Fruit fly (Drosophila melanogaster) Kc167 (cell line): ENCODE results near the gene ZAP3.

Experiments
- Sin3A ChIP-seq: fragments of >200 bp; optimal IDR thresholded peaks from 2 replicates; lab custom pipeline; 2018; ENCODE audit warnings: missing external identifiers
- insv ChIP-seq: fragments of >200 bp; optimal IDR thresholded peaks from 3 replicates; lab custom pipeline; 2018; ENCODE audit warnings: missing external identifiers
- psq ChIP-seq: fragments of >200 bp; optimal IDR thresholded peaks from 2 replicates; lab custom pipeline; 2017; ENCODE audit warnings: missing external identifiers

DNA sequence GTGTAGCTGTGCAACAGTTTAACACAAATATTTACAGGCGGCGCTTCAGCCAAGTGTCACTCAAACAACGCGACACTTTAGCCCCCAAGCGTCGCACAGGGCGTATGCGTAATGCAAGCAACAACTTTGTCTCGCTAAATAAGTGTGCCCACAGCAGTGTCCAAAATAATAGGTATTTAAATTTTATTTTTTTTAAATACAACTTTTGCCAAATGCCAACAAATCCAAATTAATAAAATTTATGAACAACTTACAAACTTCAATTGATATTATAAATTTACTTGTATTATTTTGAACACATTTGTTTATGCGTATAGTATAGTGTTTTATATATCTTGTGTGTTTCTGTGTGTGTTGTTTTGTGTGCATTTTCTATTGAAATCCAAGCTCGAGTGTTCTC is 24.3 kb downstream of the ZAP3 start:
- TF ChIP-seq Sin3A (lab: Kevin White, UChicago): no peak
- no peak for TF ChIP-seq insv (lab: Kevin White, UChicago)
- TF ChIP-seq psq (lab: Kevin White, UChicago): no peak
